Worm (Caenorhabditis elegans) whole organism, late embryonic: ENCODE measurements around the gene clec-230.

ENCODE experiments used
- ceh-18 ChIP-seq: sonication (generic microtip); optimal IDR thresholded peaks from 2 replicates; lab custom pipeline; 2016; ENCODE audit warnings: missing genetic modification characterization, missing compliant biosample characterization
- nfya-1 ChIP-seq: sonication (generic microtip); optimal IDR thresholded peaks from 2 replicates; lab custom pipeline; 2017; ENCODE audit warnings: missing genetic modification characterization, mild to moderate bottlenecking, missing compliant biosample characterization, antibody characterized with exemption, moderate library complexity

ce11 chrV:15309011-15309410, 39.9 kb downstream of the clec-230 start, which contains the start of gene srz-10:
- TF ChIP-seq ceh-18 (tag; lab: Kevin White, UChicago): no peak
- TF ChIP-seq nfya-1 (tag; lab: Kevin White, UChicago): no peak
